Fruit fly (Drosophila melanogaster) whole organism, larva: Measurements from ENCODE around the gene CG14868.

Source experiments
- noc ChIP-seq: fragments of 200-800 bp; sonication (Bioruptor generic); optimal IDR thresholded peaks from 3 replicates; lab custom pipeline; 2019; ENCODE audit warnings: missing biosample characterization, mild to moderate bottlenecking, missing genetic modification characterization, moderate library complexity

CG14868 gene

DNA sequence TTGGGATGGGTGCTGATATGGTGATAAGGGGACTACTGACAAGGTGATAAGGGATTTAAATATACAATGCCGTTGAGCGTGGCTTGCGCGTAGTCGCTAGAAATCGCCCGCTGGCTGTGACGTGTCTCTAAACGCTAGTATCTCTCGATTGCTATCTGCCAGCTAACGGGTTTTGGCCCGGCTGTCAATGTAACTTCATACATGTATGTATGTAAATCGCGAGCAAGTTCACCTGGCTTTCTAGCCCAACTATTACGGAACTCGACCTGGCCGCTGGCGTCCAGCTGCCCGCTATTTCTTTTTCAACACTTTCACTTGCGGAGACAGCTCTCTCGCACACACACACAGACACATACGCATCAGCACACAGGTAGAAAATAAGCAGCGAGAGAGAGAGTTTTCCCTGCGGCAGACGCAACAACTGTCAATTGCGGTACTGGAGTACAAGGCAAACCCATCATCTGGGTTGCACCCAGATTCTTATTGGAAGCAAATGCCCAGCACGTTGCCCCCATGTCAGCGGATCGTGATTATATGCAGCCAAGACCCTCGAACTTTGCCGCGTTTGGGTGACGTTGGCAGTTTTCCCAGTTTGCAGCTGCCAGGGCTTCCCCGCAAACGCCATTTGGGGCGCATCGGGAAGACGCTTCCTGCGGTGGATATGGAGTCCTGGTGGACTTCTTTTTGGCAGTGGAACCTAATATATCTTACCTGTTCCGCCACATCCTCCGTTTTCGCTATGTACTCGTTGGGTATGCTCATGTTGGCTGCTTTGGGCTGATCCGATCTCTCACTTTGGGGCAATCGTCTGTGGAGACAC is 24.3 kb downstream of the CG14868 start:
- peak; percentile 22 for TF ChIP-seq noc (tag; lab: Kevin White, UChicago)

dm6 chr3R:15342926-15343685 is 26.6 kb downstream of the CG14868 start, which contains the start of gene Nagk:
Gene Nagk, minus strand, starts transcription at chr3R:15343256.
- peak; percentile 75 for TF ChIP-seq noc (tag; lab: Kevin White, UChicago)

DNA sequence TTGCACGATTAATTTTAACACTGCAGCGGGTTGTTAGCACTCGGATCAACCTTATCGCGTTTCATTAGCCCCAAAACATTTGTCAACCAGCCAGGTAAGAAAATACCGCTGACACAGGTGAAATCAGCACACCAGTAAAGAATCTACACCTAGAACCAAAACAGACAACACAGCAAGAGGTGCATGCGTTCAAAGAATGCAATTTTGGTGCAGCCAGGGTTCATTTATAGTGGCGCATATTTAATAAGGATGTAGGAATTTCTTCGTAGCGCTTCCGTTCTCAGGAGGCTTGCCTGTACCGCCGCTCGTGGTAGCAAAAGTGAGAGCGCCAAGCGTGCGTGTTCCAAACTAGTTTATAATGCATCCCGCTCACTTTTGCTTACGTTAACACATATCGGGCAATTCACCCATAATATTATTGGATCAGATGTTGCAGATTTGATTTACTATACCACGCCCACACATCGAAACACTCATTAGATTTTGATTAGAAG is 27.3 kb downstream of the CG14868 start:
- TF ChIP-seq noc (tag; lab: Kevin White, UChicago) = no peak

- no peak for TF ChIP-seq noc (tag; lab: Kevin White, UChicago)
These were observed 29.6 kb downstream of the CG14868 start, which contains the start of gene SerRS-m for dm6 chr3R:15340052-15340732. Gene SerRS-m, plus strand, starts transcription at chr3R:15340667.

- no peak for TF ChIP-seq noc (tag; lab: Kevin White, UChicago)
These were observed 30.6 kb downstream of the CG14868 start for dm6 chr3R:15339111-15339510.

DNA sequence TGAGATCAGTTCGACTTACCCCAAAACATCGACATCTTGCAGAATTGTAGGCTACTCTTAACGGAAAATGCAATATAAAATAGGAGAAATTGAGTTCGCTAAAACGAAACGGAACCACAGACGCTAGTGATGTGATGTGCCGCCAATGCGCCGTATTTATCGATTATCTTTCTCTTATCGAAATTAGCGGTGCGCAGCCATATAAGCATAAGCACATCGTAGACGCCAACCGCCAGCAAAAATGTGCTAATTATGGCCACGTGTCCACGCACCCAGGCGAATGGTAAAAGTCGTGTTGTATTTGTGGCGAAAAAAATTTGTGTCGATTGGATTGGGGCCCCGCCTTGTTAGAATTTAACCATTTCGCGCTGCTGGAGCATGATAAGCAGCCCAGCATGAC is 36.8 kb downstream of the CG14868 start, which contains the start of the genes Fkbp39 and Cyfip:
Gene Fkbp39 (minus strand): TSS at position 140 of the 400 bp plus-strand sequence.
Gene Cyfip (plus strand): TSS at position 273 of the 400 bp plus-strand sequence.
- TF ChIP-seq noc (tag; lab: Kevin White, UChicago) = no peak

DNA sequence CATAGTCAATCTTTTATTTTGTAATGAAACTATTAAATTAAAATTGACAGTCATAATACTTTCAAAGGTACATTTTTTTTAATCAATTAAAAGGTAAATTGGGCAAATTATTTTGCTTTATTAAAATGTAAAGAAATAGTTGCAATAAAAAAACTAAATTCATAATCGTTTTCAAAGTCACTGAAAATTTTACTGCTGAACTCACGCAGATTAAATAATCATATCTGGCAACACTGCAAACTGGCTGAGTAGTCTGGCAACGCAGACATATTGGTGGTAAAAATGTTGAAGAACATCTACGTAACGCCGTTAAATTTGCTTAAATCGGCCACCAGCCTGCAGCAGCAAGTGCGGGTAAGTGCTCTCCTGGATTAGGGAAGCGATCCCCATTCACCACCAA is 39.3 kb downstream of the CG14868 start, which contains the start of gene mRpL9:
Gene mRpL9 (plus strand): TSS at position 267 of the 400 bp plus-strand sequence.
- TF ChIP-seq noc (tag; lab: Kevin White, UChicago) = no peak

DNA sequence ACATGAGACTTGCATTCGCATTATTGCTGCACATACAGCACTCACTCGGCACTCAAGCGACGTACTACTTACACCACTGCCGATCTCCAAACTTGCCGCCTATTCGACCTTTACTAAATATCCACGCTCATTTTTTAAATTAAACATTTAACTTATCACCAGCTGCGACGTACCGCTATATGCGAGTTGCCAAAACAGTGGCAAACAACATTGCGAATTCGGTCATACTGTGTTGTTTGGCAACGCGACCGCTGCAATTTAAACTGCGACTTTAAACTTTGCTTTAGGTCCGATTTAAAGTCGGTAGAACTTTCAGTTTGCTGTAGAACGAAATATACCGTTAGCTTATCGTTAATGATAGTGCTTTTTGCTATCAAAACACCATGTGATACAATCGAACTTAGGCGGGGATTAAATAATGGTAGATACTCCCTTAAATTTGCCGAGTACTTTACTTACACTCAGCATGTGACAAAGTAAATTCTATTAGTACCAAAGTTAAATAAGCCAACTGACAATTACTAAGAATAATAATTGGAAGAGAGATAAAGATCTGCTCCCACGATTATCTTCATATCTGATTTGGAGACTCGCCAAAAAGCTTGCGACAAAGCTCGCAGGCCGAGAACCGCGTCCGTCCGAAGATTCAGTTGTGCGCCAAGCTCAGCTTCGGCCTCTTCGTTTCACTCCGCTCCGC is 41.5 kb downstream of the CG14868 start, which contains the start of the genes CG6236 and ea:
Gene CG6236 (minus strand): TSS at position 187 of the 697 bp plus-strand sequence.
Gene ea (plus strand): TSS at position 647 of the 697 bp plus-strand sequence.
- TF ChIP-seq noc (tag; lab: Kevin White, UChicago) = no peak

DNA sequence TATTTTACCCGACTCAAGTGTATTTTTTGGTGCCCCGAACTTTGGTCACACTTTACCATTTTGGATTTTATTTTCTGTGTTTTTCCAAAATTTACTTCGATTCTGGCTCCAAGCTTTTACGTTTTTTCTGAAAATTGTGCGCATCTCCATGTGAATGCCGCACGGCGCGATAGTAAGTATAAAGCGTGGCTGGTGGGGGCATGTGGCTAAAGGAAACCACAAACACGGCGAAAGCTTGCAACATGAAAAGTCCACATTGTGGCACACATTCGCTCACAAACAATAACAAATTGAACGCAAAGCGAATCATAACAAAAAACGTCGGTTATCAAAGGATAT is 49.0 kb downstream of the CG14868 start, which contains the start of gene ear:
Gene ear (plus strand): TSS at position 10 of the 339 bp plus-strand sequence.
- TF ChIP-seq noc (tag; lab: Kevin White, UChicago) = no peak

DNA sequence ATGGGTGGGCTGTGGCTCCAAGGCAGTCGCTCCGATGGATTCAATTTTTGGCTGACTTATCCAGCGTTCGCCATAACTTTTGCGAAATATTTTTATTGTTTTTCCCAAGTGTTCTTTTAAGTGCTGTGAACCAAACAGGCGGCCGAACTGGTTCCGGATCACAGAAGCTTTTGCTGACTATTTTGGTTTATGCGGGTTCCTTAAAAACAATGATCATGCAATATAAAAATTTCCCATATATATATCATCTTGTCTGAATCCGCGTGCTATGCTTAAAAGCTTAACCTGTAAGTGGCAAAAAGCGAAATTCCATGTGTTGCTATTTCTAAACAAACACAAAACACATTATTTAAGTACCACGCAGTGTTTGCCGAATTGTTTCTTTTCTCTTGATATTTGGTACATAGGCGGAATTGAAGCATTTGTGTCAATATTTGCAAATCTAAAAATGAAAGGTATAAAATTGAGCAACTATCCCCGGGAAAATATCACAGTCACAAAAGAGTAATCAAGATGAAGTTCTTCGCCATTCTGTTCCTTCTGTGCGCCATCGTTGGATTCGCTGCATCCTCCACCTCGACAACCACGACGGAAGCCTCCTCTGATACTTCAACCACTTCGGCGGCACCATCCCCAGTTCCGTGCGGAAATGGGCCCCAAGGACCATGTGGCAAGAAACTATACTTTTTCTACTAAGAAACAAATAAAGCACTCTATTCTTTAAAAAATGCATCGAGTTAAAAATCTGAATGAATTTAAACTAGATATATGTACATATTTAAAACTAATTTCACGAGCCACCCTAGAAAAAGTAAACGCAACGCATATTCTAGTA is 49.6 kb downstream of the CG14868 start, which contains the start of the genes CG6276 and CG44040:
Gene CG6276 (minus strand): TSS at position 158 of the 835 bp plus-strand sequence.
Gene CG44040 (plus strand): TSS at position 467 of the 835 bp plus-strand sequence.
- peak; percentile 62 for TF ChIP-seq noc (tag; lab: Kevin White, UChicago)
